Worm (Caenorhabditis elegans): Measurements from ENCODE around the gene mdt-4.

mdt-4 gene

ce11 chrII:4904277-4904676, 39.5 kb downstream of the mdt-4 start:
- TF ChIP-seq aha-1 (tag) (no peak), hlh-30 (tag; optimal IDR thresholded peaks at IDR 0.05; ENCODE audit: insufficient read depth) (peak; percentile 89), nhr-28 (tag; optimal IDR thresholded peaks at IDR 0.05) (peak; percentile 73), T26A8.4 (GFP tag; IDR thresholded peaks at IDR 0.05) (0 out of 2 replicates have a peak, but pooled peaks have one; percentile 37), hif-1 (tag; optimal IDR thresholded peaks at IDR 0.05) (peak in 1 of 2 experiments; percentile 67), tag-97 (GFP tag; IDR thresholded peaks at IDR 0.05) (no peak), daf-16 (GFP tag; optimal IDR thresholded peaks at IDR 0.05) (peak in 1 of 2 experiments; percentile 16), daf-16 (tag; optimal IDR thresholded peaks at IDR 0.05) (peak; percentile 64), ctbp-1 (GFP tag; IDR thresholded peaks at IDR 0.05) (peak; percentile 41; the same call in 1 of the 2 replicates), ama-1 (optimal IDR thresholded peaks at IDR 0.05) (peak; percentile 50), dve-1 (tag; optimal IDR thresholded peaks at IDR 0.05; ENCODE audit: insufficient read depth) (peak; percentile 75), php-3 (GFP tag; IDR thresholded peaks at IDR 0.05) (0 out of 2 replicates have a peak, but pooled peaks have one; percentile 37), skn-1 (tag; optimal IDR thresholded peaks at IDR 0.05) (no peak), nhr-48 (tag; optimal IDR thresholded peaks at IDR 0.05) (peak; percentile 13), F37D6.2 (tag; optimal IDR thresholded peaks at IDR 0.05) (peak; percentile 40), aly-2 (tag; optimal IDR thresholded peaks at IDR 0.05) (no peak), egl-43 (GFP tag; IDR thresholded peaks at IDR 0.05) (no peak), attf-4 (tag; optimal IDR thresholded peaks at IDR 0.05) (no peak), mep-1 (tag; optimal IDR thresholded peaks at IDR 0.05) (peak; percentile 78), ztf-11 (tag; optimal IDR thresholded peaks at IDR 0.05) (no peak), ceh-32 (tag; optimal IDR thresholded peaks at IDR 0.05; ENCODE audit: poor library complexity) (no peak), zip-2 (tag; optimal IDR thresholded peaks at IDR 0.05) (no peak), T20F7.1 (GFP tag; optimal IDR thresholded peaks at IDR 0.05) (peak; percentile 25), nhr-6 (tag; optimal IDR thresholded peaks at IDR 0.05) (peak; percentile 41), hmg-1.1 (GFP tag; IDR thresholded peaks at IDR 0.05) (peak; percentile 79), F26F4.8 (GFP tag; conservative IDR thresholded peaks at IDR 0.05) (no peak), nhr-11 (tag; optimal IDR thresholded peaks at IDR 0.05) (peak; percentile 71), nhr-237 (tag; optimal IDR thresholded peaks at IDR 0.05) (no peak), dmd-6 (GFP tag; IDR thresholded peaks at IDR 0.05) (peak; percentile 66), F49E8.2 (tag; optimal IDR thresholded peaks at IDR 0.05; ENCODE audit: borderline replicate concordance) (no peak), nhr-10 (tag; optimal IDR thresholded peaks at IDR 0.05) (no peak), nhr-77 (tag; optimal IDR thresholded peaks at IDR 0.05) (peak; percentile 77), nhr-111 (GFP tag; optimal IDR thresholded peaks at IDR 0.05) (no peak), F44E2.7 (GFP tag; IDR thresholded peaks at IDR 0.05) (no peak), lim-7 (GFP tag; IDR thresholded peaks at IDR 0.05) (no peak), ces-1 (GFP tag; optimal IDR thresholded peaks at IDR 0.05) (peak; percentile 9), dpl-1 (GFP tag; optimal IDR thresholded peaks at IDR 0.05) (peak; percentile 56), ceh-62 (tag; optimal IDR thresholded peaks at IDR 0.05) (no peak), pqm-1 (tag; optimal IDR thresholded peaks at IDR 0.05) (no peak), jun-1 (tag; optimal IDR thresholded peaks at IDR 0.05) (no peak), unc-62 (GFP tag; optimal IDR thresholded peaks at IDR 0.05 in 1 of 2) (peak in 1 of 2 experiments; percentile 98), unc-62 (tag; optimal IDR thresholded peaks at IDR 0.05) (no peak), mes-2 (tag; optimal IDR thresholded peaks at IDR 0.05; ENCODE audit: poor library complexity, severe bottlenecking) (peak; percentile 79), lin-39 (tag; optimal IDR thresholded peaks at IDR 0.05) (no peak), ZK546.5 (tag; optimal IDR thresholded peaks at IDR 0.05) (no peak), dmd-8 (GFP tag; IDR thresholded peaks at IDR 0.05) (no peak), sdz-12 (GFP tag; optimal IDR thresholded peaks at IDR 0.05) (no peak), mdl-1 (tag; optimal IDR thresholded peaks at IDR 0.05) (peak; percentile 37 to 86), hlh-11 (tag; optimal IDR thresholded peaks at IDR 0.05) (peak; percentile 83), snpc-4 (tag; optimal IDR thresholded peaks at IDR 0.05) (peak; percentile 7), F10B5.3 (tag; optimal IDR thresholded peaks at IDR 0.05) (no peak), ZK337.2 (GFP tag; IDR thresholded peaks at IDR 0.05) (no peak), Y75B8A.6 (GFP tag; IDR thresholded peaks at IDR 0.05) (no peak)
